Worm (Caenorhabditis elegans): Measurements from ENCODE around the gene npr-42.
A peak's percentile ranks its signal among the peaks of the same experiment; 100 is the strongest.

npr-42 gene

ce11 chrII:4306921-4307630 lies 31.1 kb downstream of the npr-42 start, which contains the start of gene Y52E8A.3:
Y52E8A.3 (minus strand) TSS chrII:4306971.
- TF ChIP-seq ztf-29 (GFP tag; IDR thresholded peaks at IDR 0.05): no peak
- TF ChIP-seq med-1 (GFP tag; optimal IDR thresholded peaks at IDR 0.05; ENCODE audit: insufficient read depth): no peak
- no peak for TF ChIP-seq ztf-23 (GFP tag; IDR thresholded peaks at IDR 0.05)
- TF ChIP-seq klf-2 (GFP tag; conservative IDR thresholded peaks at IDR 0.05): no peak
- no peak for TF ChIP-seq cog-1 (tag; optimal IDR thresholded peaks at IDR 0.05)
- TF ChIP-seq ref-1 (GFP tag; conservative IDR thresholded peaks at IDR 0.05): no peak
- TF ChIP-seq tab-1 (GFP tag; IDR thresholded peaks at IDR 0.05): no peak
- TF ChIP-seq T22C8.4 (GFP tag; IDR thresholded peaks at IDR 0.05): no peak
- no peak for TF ChIP-seq flt-1 (GFP tag; IDR thresholded peaks at IDR 0.05)

ce11 chrII:4309112-4309511 lies 33.1 kb downstream of the npr-42 start:
- 0 out of 2 replicates have a peak, but pooled peaks have one; percentile 11 for TF ChIP-seq ztf-23 (GFP tag; IDR thresholded peaks at IDR 0.05)

ce11 chrII:4312115-4312514 lies 36.1 kb downstream of the npr-42 start, which contains the start of gene plep-1:
plep-1 (minus strand) TSS chrII:4312215.
- no peak for TF ChIP-seq ztf-23 (GFP tag; IDR thresholded peaks at IDR 0.05)
- TF ChIP-seq cog-1 (tag; optimal IDR thresholded peaks at IDR 0.05): no peak
- no peak for TF ChIP-seq med-1 (GFP tag; optimal IDR thresholded peaks at IDR 0.05; ENCODE audit: insufficient read depth)
- TF ChIP-seq klf-2 (GFP tag; conservative IDR thresholded peaks at IDR 0.05): no peak
- no peak for TF ChIP-seq tab-1 (GFP tag; IDR thresholded peaks at IDR 0.05)
- TF ChIP-seq ztf-29 (GFP tag; IDR thresholded peaks at IDR 0.05): no peak
- TF ChIP-seq ref-1 (GFP tag; conservative IDR thresholded peaks at IDR 0.05): no peak
- no peak for TF ChIP-seq flt-1 (GFP tag; IDR thresholded peaks at IDR 0.05)
- no peak for TF ChIP-seq T22C8.4 (GFP tag; IDR thresholded peaks at IDR 0.05)

ce11 chrII:4316011-4316410 lies 40.0 kb downstream of the npr-42 start, which contains the start of gene srw-40:
srw-40 (minus strand) TSS chrII:4316111.
- no peak for TF ChIP-seq klf-2 (GFP tag; conservative IDR thresholded peaks at IDR 0.05)
- no peak for TF ChIP-seq flt-1 (GFP tag; IDR thresholded peaks at IDR 0.05)
- TF ChIP-seq cog-1 (tag; optimal IDR thresholded peaks at IDR 0.05): no peak
- no peak for TF ChIP-seq ztf-29 (GFP tag; IDR thresholded peaks at IDR 0.05)
- no peak for TF ChIP-seq T22C8.4 (GFP tag; IDR thresholded peaks at IDR 0.05)
- TF ChIP-seq ztf-23 (GFP tag; IDR thresholded peaks at IDR 0.05): no peak
- TF ChIP-seq med-1 (GFP tag; optimal IDR thresholded peaks at IDR 0.05; ENCODE audit: insufficient read depth): no peak
- TF ChIP-seq tab-1 (GFP tag; IDR thresholded peaks at IDR 0.05): no peak
- TF ChIP-seq ref-1 (GFP tag; conservative IDR thresholded peaks at IDR 0.05): no peak

ce11 chrII:4319537-4320019 lies 43.6 kb downstream of the npr-42 start, which contains the start of gene Y52E8A.6:
Y52E8A.6 (minus strand) TSS chrII:4319969.
- no peak for TF ChIP-seq T22C8.4 (GFP tag; IDR thresholded peaks at IDR 0.05)
- no peak for TF ChIP-seq klf-2 (GFP tag; conservative IDR thresholded peaks at IDR 0.05)

DNA sequence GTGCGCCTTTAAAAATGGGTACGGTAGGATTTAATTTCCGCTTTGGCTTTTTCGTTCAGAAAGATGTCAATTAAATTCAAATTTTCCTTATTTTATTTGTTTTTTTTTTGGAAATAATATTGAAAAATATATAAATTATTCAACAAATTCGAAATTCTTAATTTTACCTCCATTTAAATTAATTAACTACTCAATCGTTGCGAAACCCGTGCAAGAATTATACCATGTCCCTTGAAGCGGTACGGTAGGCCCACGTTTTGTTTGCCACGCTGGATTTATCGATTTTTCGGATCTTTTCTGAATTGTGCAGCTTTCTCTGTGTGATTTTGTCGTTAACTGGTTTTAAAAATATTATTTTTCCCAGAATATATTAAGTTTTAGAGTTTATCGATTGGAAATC lies 44.5 kb downstream of the npr-42 start, which contains the start of gene Y52E8A.2:
Y52E8A.2 (plus strand) TSS at position 382 of the 400 bp plus-strand sequence.
- TF ChIP-seq cog-1 (tag; optimal IDR thresholded peaks at IDR 0.05): no peak
- TF ChIP-seq T22C8.4 (GFP tag; IDR thresholded peaks at IDR 0.05): no peak
- no peak for TF ChIP-seq ref-1 (GFP tag; conservative IDR thresholded peaks at IDR 0.05)
- no peak for TF ChIP-seq med-1 (GFP tag; optimal IDR thresholded peaks at IDR 0.05; ENCODE audit: insufficient read depth)
- no peak for TF ChIP-seq ztf-29 (GFP tag; IDR thresholded peaks at IDR 0.05)
- TF ChIP-seq tab-1 (GFP tag; IDR thresholded peaks at IDR 0.05): no peak
- no peak for TF ChIP-seq klf-2 (GFP tag; conservative IDR thresholded peaks at IDR 0.05)
- TF ChIP-seq ztf-23 (GFP tag; IDR thresholded peaks at IDR 0.05): no peak
- TF ChIP-seq flt-1 (GFP tag; IDR thresholded peaks at IDR 0.05): no peak

ce11 chrII:4321766-4322165 lies 45.8 kb downstream of the npr-42 start, which contains the start of gene Y52E8A.1:
Y52E8A.1 (plus strand) TSS chrII:4322066.
- TF ChIP-seq ztf-23 (GFP tag; IDR thresholded peaks at IDR 0.05): no peak
- TF ChIP-seq ztf-29 (GFP tag; IDR thresholded peaks at IDR 0.05): no peak
- TF ChIP-seq tab-1 (GFP tag; IDR thresholded peaks at IDR 0.05): no peak
- TF ChIP-seq T22C8.4 (GFP tag; IDR thresholded peaks at IDR 0.05): no peak
- TF ChIP-seq klf-2 (GFP tag; conservative IDR thresholded peaks at IDR 0.05): no peak
- TF ChIP-seq flt-1 (GFP tag; IDR thresholded peaks at IDR 0.05): no peak
- TF ChIP-seq ref-1 (GFP tag; conservative IDR thresholded peaks at IDR 0.05): no peak
- no peak for TF ChIP-seq med-1 (GFP tag; optimal IDR thresholded peaks at IDR 0.05; ENCODE audit: insufficient read depth)
- no peak for TF ChIP-seq cog-1 (tag; optimal IDR thresholded peaks at IDR 0.05)

ce11 chrII:4322871-4323270 lies 46.9 kb downstream of the npr-42 start, which contains the start of gene H20J04.6:
H20J04.6 (plus strand) TSS chrII:4323256.
- TF ChIP-seq ztf-29 (GFP tag; IDR thresholded peaks at IDR 0.05): no peak
- TF ChIP-seq klf-2 (GFP tag; conservative IDR thresholded peaks at IDR 0.05): no peak
- no peak for TF ChIP-seq ref-1 (GFP tag; conservative IDR thresholded peaks at IDR 0.05)
- TF ChIP-seq cog-1 (tag; optimal IDR thresholded peaks at IDR 0.05): no peak
- no peak for TF ChIP-seq ztf-23 (GFP tag; IDR thresholded peaks at IDR 0.05)
- TF ChIP-seq med-1 (GFP tag; optimal IDR thresholded peaks at IDR 0.05; ENCODE audit: insufficient read depth): no peak
- TF ChIP-seq flt-1 (GFP tag; IDR thresholded peaks at IDR 0.05): no peak
- no peak for TF ChIP-seq T22C8.4 (GFP tag; IDR thresholded peaks at IDR 0.05)
- no peak for TF ChIP-seq tab-1 (GFP tag; IDR thresholded peaks at IDR 0.05)

ce11 chrII:4324061-4324460 lies 48.1 kb downstream of the npr-42 start, which contains the start of gene mog-2:
mog-2 (plus strand) TSS chrII:4324361.
- no peak for TF ChIP-seq ref-1 (GFP tag; conservative IDR thresholded peaks at IDR 0.05)
- TF ChIP-seq T22C8.4 (GFP tag; IDR thresholded peaks at IDR 0.05): no peak
- TF ChIP-seq ztf-29 (GFP tag; IDR thresholded peaks at IDR 0.05): no peak
- no peak for TF ChIP-seq med-1 (GFP tag; optimal IDR thresholded peaks at IDR 0.05; ENCODE audit: insufficient read depth)

DNA sequence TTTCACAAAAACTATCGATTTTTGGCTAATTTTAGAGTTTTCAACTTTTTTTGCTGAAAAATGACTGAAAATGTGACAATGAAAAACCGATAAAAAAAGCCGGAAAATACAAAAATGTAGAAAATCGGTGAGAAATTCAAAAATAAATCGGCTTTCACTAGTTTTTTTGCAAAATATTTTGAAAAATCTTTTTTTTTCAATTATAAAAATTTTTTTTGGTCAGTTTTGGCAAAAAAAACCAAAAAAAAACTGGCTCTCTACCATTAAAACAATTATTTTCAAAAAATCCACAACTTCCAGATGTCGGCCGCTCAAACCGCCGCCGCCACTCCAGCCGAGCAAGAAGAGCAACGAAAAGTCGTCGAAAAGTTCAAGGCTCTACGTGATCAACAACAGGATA lies 50.4 kb downstream of the npr-42 start, which contains the start of gene pfd-2:
pfd-2 (plus strand) TSS at position 301 of the 400 bp plus-strand sequence.
- TF ChIP-seq klf-2 (GFP tag; conservative IDR thresholded peaks at IDR 0.05) (no peak), med-1 (GFP tag; optimal IDR thresholded peaks at IDR 0.05; ENCODE audit: insufficient read depth) (no peak), T22C8.4 (GFP tag; IDR thresholded peaks at IDR 0.05) (no peak), ref-1 (GFP tag; conservative IDR thresholded peaks at IDR 0.05) (no peak), tab-1 (GFP tag; IDR thresholded peaks at IDR 0.05) (no peak)
